Worm (Caenorhabditis elegans): ENCODE results near the gene pph-4.2.

Gene pph-4.2

DNA sequence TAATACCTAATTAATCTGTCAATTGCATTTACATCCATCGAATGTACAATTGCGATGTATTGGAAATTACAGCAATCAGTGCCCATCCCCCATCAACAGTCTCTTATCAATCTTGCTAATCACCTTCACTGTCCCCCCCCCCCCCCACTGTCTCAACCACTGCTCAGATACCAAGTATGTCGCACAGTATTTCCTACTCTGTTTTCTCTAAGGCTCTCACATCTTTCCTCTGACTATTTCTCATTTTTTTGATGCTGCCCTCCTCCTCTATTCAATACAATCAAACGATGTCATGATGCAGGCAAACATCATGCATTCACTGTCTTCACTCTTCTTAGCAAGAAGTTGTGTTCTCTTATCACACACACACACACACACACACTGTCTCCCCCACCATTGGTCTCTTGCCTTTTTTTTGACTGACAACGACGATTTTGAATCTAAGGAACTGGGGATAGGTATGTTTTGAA is 49.5 kb downstream of the pph-4.2 start, which contains the start of the genes zip-12 and Y75B8A.63:
Gene zip-12 (plus strand): TSS at position 387 of the 470 bp plus-strand sequence.
Gene Y75B8A.63 (plus strand): TSS at position 420 of the 470 bp plus-strand sequence.
- TF ChIP-seq pax-3 (tag; optimal IDR thresholded peaks at IDR 0.05) = no peak
- no peak for TF ChIP-seq ets-5 (GFP tag; IDR thresholded peaks at IDR 0.05)
- TF ChIP-seq nhr-71 (tag; optimal IDR thresholded peaks at IDR 0.05) = no peak
- TF ChIP-seq pag-3 (tag; optimal IDR thresholded peaks at IDR 0.05; ENCODE audit: borderline replicate concordance, insufficient read depth) = no peak
- TF ChIP-seq lin-35 (GFP tag; optimal IDR thresholded peaks at IDR 0.05) = peak in 1 of 2 experiments; percentile 39
- TF ChIP-seq snu-23 (GFP tag; optimal IDR thresholded peaks at IDR 0.05) = peak; percentile 24
- no peak for TF ChIP-seq C34B4.2 (tag; optimal IDR thresholded peaks at IDR 0.05)
- no peak for TF ChIP-seq unc-62 (GFP tag; optimal IDR thresholded peaks at IDR 0.05)
- TF ChIP-seq efl-3 (GFP tag; optimal IDR thresholded peaks at IDR 0.05) = no peak
- TF ChIP-seq elt-2 (tag; optimal IDR thresholded peaks at IDR 0.05) = peak; percentile 53
- peak; percentile 16 for TF ChIP-seq hpl-2 (GFP tag; optimal IDR thresholded peaks at IDR 0.05)
- TF ChIP-seq sox-4 (tag; optimal IDR thresholded peaks at IDR 0.05) = no peak
- no peak for TF ChIP-seq fos-1 (tag; optimal IDR thresholded peaks at IDR 0.05)
- no peak for TF ChIP-seq rnt-1 (tag; optimal IDR thresholded peaks at IDR 0.05)
- TF ChIP-seq elt-3 (tag; optimal IDR thresholded peaks at IDR 0.05) = peak in 3 of 6 experiments; percentile 16 to 73 (median 31)
- peak; percentile 41 for TF ChIP-seq lin-14 (GFP tag; optimal IDR thresholded peaks at IDR 0.05)
- no peak for TF ChIP-seq ama-1 (optimal IDR thresholded peaks at IDR 0.05)
- no peak for TF ChIP-seq ztf-4 (tag; optimal IDR thresholded peaks at IDR 0.05)
- no peak for TF ChIP-seq isw-1 (GFP tag; IDR thresholded peaks at IDR 0.05)
- peak; percentile 40 for TF ChIP-seq blmp-1 (tag; optimal IDR thresholded peaks at IDR 0.05)

DNA sequence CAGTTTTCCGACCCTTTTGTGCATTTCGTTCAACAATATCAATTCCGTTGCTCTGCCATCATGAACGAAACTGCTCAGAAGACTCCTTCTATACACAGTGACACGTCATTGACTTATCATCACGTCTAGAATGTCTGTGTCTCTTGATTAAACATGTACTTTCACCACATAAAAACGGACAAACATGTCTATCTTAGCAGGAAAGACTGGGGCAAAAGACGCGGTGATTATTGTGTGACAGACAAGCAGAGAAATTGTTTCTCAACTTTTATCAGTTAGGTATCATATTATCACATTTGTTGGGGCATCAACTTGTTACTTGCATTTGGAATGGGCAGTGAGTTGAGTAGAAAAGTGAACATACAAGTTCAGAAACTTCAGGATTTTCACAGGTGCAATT is 51.8 kb downstream of the pph-4.2 start:
- TF ChIP-seq lin-35 (GFP tag; optimal IDR thresholded peaks at IDR 0.05) (peak in 1 of 2 experiments; percentile 50), ztf-4 (tag; optimal IDR thresholded peaks at IDR 0.05) (no peak), lsy-2 (tag; optimal IDR thresholded peaks at IDR 0.05) (no peak), nhr-90 (tag; optimal IDR thresholded peaks at IDR 0.05; ENCODE audit: poor library complexity) (peak; percentile 14), ceh-90 (tag; optimal IDR thresholded peaks at IDR 0.05) (no peak), swsn-7 (tag; optimal IDR thresholded peaks at IDR 0.05) (no peak), nhr-19 (GFP tag; conservative IDR thresholded peaks at IDR 0.05) (0 out of 2 replicates have a peak, but pooled peaks have one; percentile 5), tlp-1 (tag; optimal IDR thresholded peaks at IDR 0.05) (no peak), snu-23 (GFP tag; optimal IDR thresholded peaks at IDR 0.05) (peak; percentile 26), elt-2 (tag; optimal IDR thresholded peaks at IDR 0.05) (peak; percentile 82), nhr-85 (tag) (peak; percentile 68), dpl-1 (GFP tag; optimal IDR thresholded peaks at IDR 0.05) (no peak), ces-1 (GFP tag; optimal IDR thresholded peaks at IDR 0.05) (no peak), dsc-1 (tag; optimal IDR thresholded peaks at IDR 0.05) (no peak), mep-1 (tag; optimal IDR thresholded peaks at IDR 0.05) (peak; percentile 10), lin-14 (GFP tag; optimal IDR thresholded peaks at IDR 0.05) (peak; percentile 37), ceh-82 (tag; optimal IDR thresholded peaks at IDR 0.05) (no peak), tbx-2 (tag; optimal IDR thresholded peaks at IDR 0.05) (no peak), nhr-71 (tag; optimal IDR thresholded peaks at IDR 0.05) (no peak), ets-5 (GFP tag; IDR thresholded peaks at IDR 0.05) (no peak), efl-1 (optimal IDR thresholded peaks at IDR 0.05) (no peak), efl-1 (GFP tag; optimal IDR thresholded peaks at IDR 0.05 in 1 of 2) (peak in 1 of 2 experiments; percentile 64), irx-1 (tag; optimal IDR thresholded peaks at IDR 0.05) (no peak), lin-13 (GFP tag; optimal IDR thresholded peaks at IDR 0.05) (no peak), blmp-1 (tag; optimal IDR thresholded peaks at IDR 0.05) (peak; percentile 11), egl-27 (tag; optimal IDR thresholded peaks at IDR 0.05) (no peak), jun-1 (tag; optimal IDR thresholded peaks at IDR 0.05) (peak; percentile 11), sup-37 (GFP tag; optimal IDR thresholded peaks at IDR 0.05) (no peak), xbp-1 (tag; optimal IDR thresholded peaks at IDR 0.05) (no peak), nhr-20 (tag; optimal IDR thresholded peaks at IDR 0.05) (no peak), fos-1 (tag; optimal IDR thresholded peaks at IDR 0.05) (no peak), elt-3 (tag; optimal IDR thresholded peaks at IDR 0.05) (peak in 1 of 6 experiments; percentile 86)
